Worm (Caenorhabditis elegans) whole organism, early embryonic: ENCODE measurements around the gene C15F1.2.

ENCODE experiments used
- ceh-13 ChIP-seq: fragments of 200-800 bp; sonication (Bioruptor generic); optimal IDR thresholded peaks from 2 replicates; lab custom pipeline; 2018; ENCODE audit warnings: mild to moderate bottlenecking, missing genetic modification characterization, missing compliant biosample characterization
- flt-1 ChIP-seq: fragments of 200-800 bp; sonication (Bioruptor generic); IDR thresholded peaks from 2 replicates; pipeline ENCODE4 v1.3.6; 2022; ENCODE audit warnings: missing genetic modification characterization, missing compliant biosample characterization

DNA sequence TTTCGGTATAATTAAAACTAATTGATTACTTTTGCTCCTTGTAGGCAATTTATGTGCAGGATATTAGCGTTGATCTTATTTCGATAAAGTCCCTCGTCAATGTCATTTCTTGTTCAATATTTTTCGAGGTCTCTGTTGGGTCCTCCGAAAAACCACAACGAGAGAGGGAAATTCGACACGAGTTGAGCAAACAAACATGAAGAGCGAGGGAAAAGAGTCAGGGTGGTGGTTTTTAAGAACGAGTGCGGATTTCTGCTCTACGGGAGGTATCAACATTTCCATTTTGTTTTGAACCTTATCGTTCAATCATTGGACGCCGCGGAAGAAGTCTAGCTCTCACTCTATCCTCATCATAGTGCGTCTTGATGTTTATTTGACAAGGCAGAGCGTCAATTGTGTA is 45.0 kb upstream of the C15F1.2 start:
- TF ChIP-seq ceh-13 (GFP tag; lab: Kevin White, UChicago) (no peak), flt-1 (no peak)
